Fruit fly (Drosophila melanogaster) whole organism, prepupa: Measurements from ENCODE around the gene CG34298.

ENCODE experiments used
- Blimp-1 ChIP-seq: fragments of 200-800 bp; sonication (Bioruptor generic); optimal IDR thresholded peaks from 3 replicates; lab custom pipeline; 2017; ENCODE audit warnings: missing biosample characterization, missing genetic modification characterization, mild to moderate bottlenecking, moderate library complexity, missing genetic modification reagents
- CG11762 ChIP-seq: fragments of 200-800 bp; sonication (Bioruptor generic); optimal IDR thresholded peaks from 3 replicates; lab custom pipeline; 2016; ENCODE audit warnings: missing biosample characterization, missing genetic modification characterization; ENCODE audit not compliant: insufficient read depth
- CG11902 ChIP-seq: fragments of 200-800 bp; sonication (Bioruptor generic); optimal IDR thresholded peaks from 3 replicates; lab custom pipeline; 2016; ENCODE audit warnings: missing biosample characterization, missing genetic modification characterization
- CG15336 ChIP-seq: fragments of 200-800 bp; sonication (Bioruptor generic); IDR thresholded peaks from 2 replicates; pipeline ENCODE4 v1.3.6; 2022; ENCODE audit warnings: missing biosample characterization, missing genetic modification characterization
- CG1621 ChIP-seq: fragments of 200-800 bp; sonication (Bioruptor generic); optimal IDR thresholded peaks from 3 replicates; lab custom pipeline; 2018; ENCODE audit warnings: missing biosample characterization, mild to moderate bottlenecking, missing genetic modification characterization
- CG16779 ChIP-seq: fragments of 200-800 bp; sonication (Bioruptor generic); optimal IDR thresholded peaks from 3 replicates; lab custom pipeline; 2017; ENCODE audit warnings: missing biosample characterization, mild to moderate bottlenecking, missing genetic modification characterization
- CG3032 ChIP-seq: fragments of 200-800 bp; optimal IDR thresholded peaks from 2 replicates; lab custom pipeline; 2019; ENCODE audit warnings: missing biosample characterization, mild to moderate bottlenecking, missing genetic modification characterization, moderate library complexity
- CG31627 ChIP-seq: fragments of 200-800 bp; sonication (Bioruptor generic); optimal IDR thresholded peaks from 3 replicates; lab custom pipeline; 2016; ENCODE audit warnings: missing biosample characterization, missing genetic modification characterization
- CG32006 ChIP-seq: fragments of 200-800 bp; sonication (Bioruptor generic); optimal IDR thresholded peaks from 3 replicates; lab custom pipeline; 2017; ENCODE audit warnings: missing biosample characterization, mild to moderate bottlenecking, missing genetic modification characterization
- CG3919 ChIP-seq: fragments of 200-800 bp; sonication (Bioruptor generic); optimal IDR thresholded peaks from 3 replicates; lab custom pipeline; 2016; ENCODE audit warnings: missing biosample characterization, missing genetic modification characterization
- CG4318 ChIP-seq: fragments of 200-800 bp; sonication (Bioruptor generic); optimal IDR thresholded peaks from 3 replicates; lab custom pipeline; 2017; ENCODE audit warnings: missing biosample characterization, mild to moderate bottlenecking, missing genetic modification characterization
- CG6163 ChIP-seq: fragments of 200-800 bp; sonication (Bioruptor generic); IDR thresholded peaks from 3 replicates; pipeline ENCODE4 v1.3.6; 2022; ENCODE audit warnings: missing biosample characterization, missing genetic modification characterization
- CG6276 ChIP-seq: fragments of 200-800 bp; sonication (Bioruptor generic); optimal IDR thresholded peaks from 2 replicates; lab custom pipeline; 2017; ENCODE audit warnings: missing biosample characterization, mild to moderate bottlenecking, missing genetic modification characterization
- CG6808 ChIP-seq: fragments of 200-800 bp; sonication (Bioruptor generic); optimal IDR thresholded peaks from 3 replicates; lab custom pipeline; 2017; ENCODE audit warnings: missing biosample characterization, missing genetic modification characterization, mild to moderate bottlenecking, moderate library complexity, missing genetic modification reagents
- CG7368 ChIP-seq: fragments of 200-800 bp; sonication (Bioruptor generic); optimal IDR thresholded peaks from 3 replicates; lab custom pipeline; 2016; ENCODE audit warnings: missing biosample characterization, missing genetic modification characterization
- CG8119 ChIP-seq: fragments of 200-800 bp; sonication (Bioruptor generic); IDR thresholded peaks from 3 replicates; pipeline ENCODE4 v1.3.6; 2022; ENCODE audit warnings: missing biosample characterization, missing genetic modification characterization
- CG8319 ChIP-seq: fragments of 200-800 bp; sonication (Bioruptor generic); optimal IDR thresholded peaks from 3 replicates; lab custom pipeline; 2016; ENCODE audit warnings: missing biosample characterization, missing genetic modification characterization
- CG8632 ChIP-seq: fragments of 200-800 bp; sonication (Bioruptor generic); optimal IDR thresholded peaks from 3 replicates; lab custom pipeline; 2016; ENCODE audit warnings: missing biosample characterization, missing genetic modification characterization
- CG9139 ChIP-seq: fragments of 200-800 bp; sonication (Bioruptor generic); optimal IDR thresholded peaks from 3 replicates; lab custom pipeline; 2017; ENCODE audit warnings: missing biosample characterization, mild to moderate bottlenecking, missing genetic modification characterization
- Eip75B ChIP-seq: fragments of 200-800 bp; sonication (Bioruptor generic); optimal IDR thresholded peaks from 3 replicates; lab custom pipeline; 2016; ENCODE audit warnings: missing biosample characterization, missing genetic modification characterization
- Eip78C ChIP-seq: fragments of 200-800 bp; sonication (Bioruptor generic); peaks from one replicate; lab custom pipeline; 2016; ENCODE audit warnings: missing biosample characterization, missing genetic modification characterization
- Eip93F ChIP-seq: fragments of 200-800 bp; sonication (Bioruptor generic); optimal IDR thresholded peaks from 2 replicates; lab custom pipeline; 2016; ENCODE audit warnings: missing biosample characterization, mild to moderate bottlenecking, missing genetic modification characterization
- Ets96B ChIP-seq: fragments of 200-800 bp; optimal IDR thresholded peaks from 2 replicates; lab custom pipeline; 2019; ENCODE audit warnings: missing biosample characterization, mild to moderate bottlenecking, missing genetic modification characterization, moderate library complexity
- Gug ChIP-seq: fragments of 200-800 bp; sonication (Bioruptor generic); IDR thresholded peaks from 2 replicates; pipeline ENCODE4 v1.3.6; 2022; ENCODE audit warnings: missing biosample characterization, missing genetic modification characterization
- Hr39 ChIP-seq: fragments of 200-800 bp; sonication (Bioruptor generic); optimal IDR thresholded peaks from 2 replicates; lab custom pipeline; 2016; ENCODE audit warnings: missing biosample characterization, missing genetic modification characterization
- Hr4 ChIP-seq: fragments of 200-800 bp; sonication (Bioruptor generic); optimal IDR thresholded peaks from 3 replicates; lab custom pipeline; 2016; ENCODE audit warnings: missing biosample characterization, missing genetic modification characterization
- Lpt ChIP-seq: fragments of 200-800 bp; sonication (Bioruptor generic); optimal IDR thresholded peaks from 3 replicates; lab custom pipeline; 2016; ENCODE audit warnings: missing biosample characterization, missing genetic modification characterization
- Smox ChIP-seq: fragments of 200-800 bp; sonication (Bioruptor generic); optimal IDR thresholded peaks from 3 replicates; lab custom pipeline; 2016; ENCODE audit warnings: missing biosample characterization, missing genetic modification characterization
- Sox102F ChIP-seq: fragments of 200-800 bp; sonication (Bioruptor generic); optimal IDR thresholded peaks from 2 replicates; lab custom pipeline; 2016; ENCODE audit warnings: missing biosample characterization, mild to moderate bottlenecking, missing genetic modification characterization
- Sox14 ChIP-seq: fragments of 200-800 bp; sonication (Bioruptor generic); optimal IDR thresholded peaks from 3 replicates; lab custom pipeline; 2016; ENCODE audit warnings: missing biosample characterization, missing genetic modification characterization
- achi ChIP-seq: fragments of 200-800 bp; sonication (Bioruptor generic); optimal IDR thresholded peaks from 3 replicates; lab custom pipeline; 2016; ENCODE audit warnings: missing biosample characterization, missing genetic modification characterization
- cyc ChIP-seq: fragments of 200-800 bp; sonication (Bioruptor generic); optimal IDR thresholded peaks from 3 replicates; lab custom pipeline; 2016; ENCODE audit warnings: missing biosample characterization, missing genetic modification characterization
- dac ChIP-seq: fragments of 200-800 bp; sonication (Bioruptor generic); optimal IDR thresholded peaks from 2 replicates; lab custom pipeline; 2017; ENCODE audit warnings: missing biosample characterization, mild to moderate bottlenecking, missing genetic modification characterization
- esn ChIP-seq: fragments of 200-800 bp; sonication (Bioruptor generic); optimal IDR thresholded peaks from 2 replicates; lab custom pipeline; 2016; ENCODE audit warnings: missing biosample characterization, mild to moderate bottlenecking, missing genetic modification characterization, moderate library complexity
- fkh ChIP-seq: fragments of 200-800 bp; sonication (Bioruptor generic); optimal IDR thresholded peaks from 3 replicates; lab custom pipeline; 2017; ENCODE audit warnings: missing biosample characterization, mild to moderate bottlenecking, missing genetic modification characterization, moderate library complexity
- lz ChIP-seq: fragments of 200-800 bp; sonication (Bioruptor generic); optimal IDR thresholded peaks from 3 replicates; lab custom pipeline; 2016; ENCODE audit warnings: missing biosample characterization, missing genetic modification characterization
- net ChIP-seq: fragments of 200-800 bp; sonication (Bioruptor generic); optimal IDR thresholded peaks from 3 replicates; lab custom pipeline; 2016; ENCODE audit warnings: missing biosample characterization, missing genetic modification characterization
- pdm3 ChIP-seq: fragments of 200-800 bp; sonication (Bioruptor generic); optimal IDR thresholded peaks from 3 replicates; lab custom pipeline; 2016; ENCODE audit warnings: missing biosample characterization, missing genetic modification characterization
- spab ChIP-seq: fragments of 200-800 bp; sonication (Bioruptor generic); optimal IDR thresholded peaks from 2 replicates; lab custom pipeline; 2017; ENCODE audit warnings: missing biosample characterization, mild to moderate bottlenecking, missing genetic modification characterization, missing genetic modification reagents
- topi ChIP-seq: fragments of 200-800 bp; sonication (Bioruptor generic); optimal IDR thresholded peaks from 3 replicates; lab custom pipeline; 2016; ENCODE audit warnings: missing biosample characterization, missing genetic modification characterization
- vri ChIP-seq: fragments of 200-800 bp; sonication (Bioruptor generic); optimal IDR thresholded peaks from 3 replicates; lab custom pipeline; 2016; ENCODE audit warnings: missing biosample characterization, mild to moderate bottlenecking, missing genetic modification characterization

Gene CG34298

DNA sequence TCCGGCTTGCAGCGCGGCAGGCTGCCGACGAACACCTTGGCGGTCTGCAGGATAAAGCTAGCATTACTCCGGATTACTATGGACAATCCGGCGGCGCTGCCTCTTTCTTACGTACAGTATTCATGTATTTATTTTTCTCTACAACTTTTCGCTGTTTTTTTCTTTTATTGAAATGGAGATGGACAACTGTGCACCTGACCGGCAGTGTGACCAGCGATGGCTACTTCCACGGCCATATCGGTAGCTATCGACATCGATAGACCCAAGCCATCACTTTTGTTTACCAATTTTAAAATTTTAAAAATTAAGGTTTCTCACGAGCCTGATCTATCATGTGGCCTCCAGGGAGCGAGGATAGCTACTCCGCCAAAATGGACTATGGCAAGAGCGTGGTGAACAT lies 4.6 kb upstream of the CG34298 start, which contains the start of the genes CG7903 and Sas-6:
Gene CG7903 (minus strand): TSS at position 197 of the 400 bp plus-strand sequence.
Gene Sas-6 (plus strand): TSS at position 323 of the 400 bp plus-strand sequence.
- peak; percentile 70 for TF ChIP-seq fkh
- peak; percentile 16 for TF ChIP-seq CG1621
- TF ChIP-seq Sox14 (GFP tag; lab: Kevin White, UChicago) = peak; percentile 43
- TF ChIP-seq CG32006 (GFP tag; lab: Kevin White, UChicago) = no peak
- TF ChIP-seq achi (GFP tag; lab: Kevin White, UChicago) = no peak
- TF ChIP-seq CG6163 (GFP tag; lab: Robert Waterston, UW) = 0 out of 3 replicates have a peak, but pooled peaks have one; percentile 22

DNA sequence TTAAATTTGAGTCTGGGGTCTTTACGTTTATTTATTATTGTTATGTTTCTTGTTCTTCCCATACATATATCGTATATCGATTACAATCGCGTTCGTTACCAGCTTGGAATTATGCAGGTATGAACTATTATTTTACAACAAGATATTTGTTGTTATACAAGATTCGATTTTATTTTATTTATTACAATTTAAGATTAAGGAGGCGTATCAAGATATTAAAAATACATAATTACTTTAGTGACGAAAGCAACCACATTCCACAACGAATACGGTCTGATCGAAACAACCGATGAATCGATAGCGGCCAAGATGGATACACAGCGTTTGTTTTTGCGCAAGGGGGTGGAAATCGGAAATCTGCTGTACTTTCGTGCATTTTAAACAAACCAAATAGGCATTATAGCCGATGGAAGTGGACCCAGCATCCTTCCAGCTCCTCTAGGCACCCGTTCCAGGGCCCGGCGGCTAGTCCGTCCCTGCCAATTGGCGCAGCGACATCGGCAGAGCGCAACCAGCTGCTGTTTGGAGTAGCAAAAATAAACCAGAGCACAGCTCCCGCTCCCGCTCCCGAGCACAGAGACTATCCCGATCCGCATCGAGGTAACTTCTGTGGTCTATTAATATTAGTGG lies 1.9 kb upstream of the CG34298 start, which contains the start of the genes CG15525 and CG11504:
Gene CG15525 (minus strand): TSS at position 70 of the 630 bp plus-strand sequence.
Gene CG11504 (plus strand): TSS at position 294 of the 630 bp plus-strand sequence.
- TF ChIP-seq CG8319 (GFP tag; lab: Kevin White, UChicago) (no peak), cyc (peak; percentile 49), Ets96B (tag; lab: Kevin White, UChicago) (peak; percentile 33), esn (GFP tag; lab: Kevin White, UChicago) (peak; percentile 58), lz (GFP tag; lab: Kevin White, UChicago) (peak; percentile 57), Sox14 (GFP tag; lab: Kevin White, UChicago) (peak; percentile 80), net (GFP tag; lab: Kevin White, UChicago) (no peak), Lpt (GFP tag; lab: Kevin White, UChicago) (no peak), fkh (peak; percentile 66), CG11902 (GFP tag; lab: Kevin White, UChicago) (peak; percentile 38), Gug (peak; percentile 52; the same call in 1 of the 2 replicates), CG3032 (tag; lab: Kevin White, UChicago) (peak; percentile 20), CG31627 (GFP tag; lab: Kevin White, UChicago) (peak; percentile 50), Eip78C (peak; percentile 79)

DNA sequence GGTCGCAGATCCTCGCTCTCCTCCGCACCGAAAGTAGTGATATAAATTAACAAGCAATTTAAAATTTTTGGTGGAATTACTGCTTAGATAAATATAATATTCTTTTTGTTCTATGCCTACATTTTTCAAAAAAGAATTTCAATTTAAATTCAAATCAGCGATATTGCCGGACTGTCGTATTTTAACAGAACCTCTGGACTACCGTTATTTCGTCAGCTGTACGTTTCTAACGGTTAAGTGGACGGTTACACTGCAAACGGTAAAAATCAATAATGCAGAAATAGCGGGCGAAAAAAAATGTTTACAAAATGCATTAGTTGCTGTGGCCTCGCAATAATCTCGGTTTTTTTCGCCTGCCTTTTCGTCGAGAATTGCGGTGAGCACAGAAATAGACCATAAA lies 691 bp downstream of the CG34298 start, which contains the start of gene Tace:
Gene Tace (plus strand): TSS at position 245 of the 400 bp plus-strand sequence.
- TF ChIP-seq CG8632 (GFP tag; lab: Kevin White, UChicago) (no peak), vri (no peak), CG6808 (GFP tag; lab: Kevin White, UChicago) (no peak), CG15336 (no peak), dac (no peak), pdm3 (GFP tag; lab: Kevin White, UChicago) (no peak), CG4318 (GFP tag; lab: Kevin White, UChicago) (no peak), CG1621 (no peak), spab (no peak), Lpt (GFP tag; lab: Kevin White, UChicago) (no peak), CG11902 (GFP tag; lab: Kevin White, UChicago) (no peak), Eip93F (GFP tag; lab: Kevin White, UChicago) (no peak), esn (GFP tag; lab: Kevin White, UChicago) (no peak), Sox102F (GFP tag; lab: Kevin White, UChicago) (no peak), CG6276 (GFP tag; lab: Kevin White, UChicago) (no peak), Hr39 (GFP tag; lab: Kevin White, UChicago) (no peak), Smox (GFP tag; lab: Kevin White, UChicago) (no peak), CG6163 (GFP tag; lab: Robert Waterston, UW) (no peak), CG11762 (no peak), CG9139 (GFP tag; lab: Kevin White, UChicago) (no peak)

DNA sequence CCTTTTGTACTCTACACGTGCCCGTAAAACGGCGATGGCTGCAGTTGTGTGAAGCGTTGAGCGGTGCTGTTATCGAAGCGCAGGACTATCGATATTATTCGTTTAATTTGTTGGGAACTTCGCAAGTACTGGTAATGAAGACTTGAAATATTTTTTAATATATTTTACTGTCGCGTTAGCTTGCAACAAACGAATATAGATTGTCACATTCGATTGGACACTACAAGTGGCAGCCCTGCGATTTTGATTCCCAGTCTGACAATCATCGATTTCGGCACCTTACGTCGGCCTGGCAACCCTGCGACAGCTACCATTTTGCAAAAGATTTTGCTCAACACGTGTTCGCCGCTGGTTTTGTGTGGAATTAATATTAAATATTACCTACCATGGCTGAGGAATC lies 5.1 kb downstream of the CG34298 start, which contains the start of the genes Nlp and Nph:
Gene Nlp (plus strand): TSS at position 138 of the 400 bp plus-strand sequence.
Gene Nph (minus strand): TSS at position 214 of the 400 bp plus-strand sequence.
- no peak for TF ChIP-seq CG15336
- TF ChIP-seq CG3919 (GFP tag; lab: Kevin White, UChicago) = peak; percentile 20
- TF ChIP-seq Ets96B (tag; lab: Kevin White, UChicago) = no peak
- peak; percentile 44 for TF ChIP-seq Eip78C
- peak; percentile 4 for TF ChIP-seq CG3032 (tag; lab: Kevin White, UChicago)
- TF ChIP-seq Hr39 (GFP tag; lab: Kevin White, UChicago) = peak; percentile 27
- peak; percentile 22 for TF ChIP-seq lz (GFP tag; lab: Kevin White, UChicago)
- peak; percentile 12 for TF ChIP-seq topi (GFP tag; lab: Kevin White, UChicago)
- no peak for TF ChIP-seq CG6163 (GFP tag; lab: Robert Waterston, UW)
- no peak for TF ChIP-seq CG7368 (GFP tag; lab: Kevin White, UChicago)
- peak; percentile 17 for TF ChIP-seq cyc
- no peak for TF ChIP-seq net (GFP tag; lab: Kevin White, UChicago)
- TF ChIP-seq achi (GFP tag; lab: Kevin White, UChicago) = no peak
- TF ChIP-seq Blimp-1 (GFP tag; lab: Kevin White, UChicago) = no peak
- TF ChIP-seq esn (GFP tag; lab: Kevin White, UChicago) = peak; percentile 34
- no peak for TF ChIP-seq Hr4 (GFP tag; lab: Kevin White, UChicago)
- TF ChIP-seq CG4318 (GFP tag; lab: Kevin White, UChicago) = no peak
- TF ChIP-seq CG31627 (GFP tag; lab: Kevin White, UChicago) = peak; percentile 13
- TF ChIP-seq CG16779 = no peak
- no peak for TF ChIP-seq Eip75B (GFP tag; lab: Kevin White, UChicago)
- TF ChIP-seq Sox14 (GFP tag; lab: Kevin White, UChicago) = peak; percentile 62
- no peak for TF ChIP-seq CG6276 (GFP tag; lab: Kevin White, UChicago)
- peak; percentile 63 for TF ChIP-seq CG1621
- TF ChIP-seq CG11902 (GFP tag; lab: Kevin White, UChicago) = no peak
- no peak for TF ChIP-seq CG8119
- TF ChIP-seq spab = no peak
